Worm (Caenorhabditis elegans) whole organism, early embryonic: ENCODE data around the gene nspa-8.

Source experiments
- B0310.2 ChIP-seq: sonication (generic microtip); optimal IDR thresholded peaks from 2 replicates; lab custom pipeline; 2016; ENCODE audit warnings: mild to moderate bottlenecking, missing genetic modification characterization, missing compliant biosample characterization
- F13C5.2 ChIP-seq: sonication (generic microtip); optimal IDR thresholded peaks from 2 replicates; lab custom pipeline; 2017; ENCODE audit warnings: mild to moderate bottlenecking, missing genetic modification characterization, inconsistent platforms, missing compliant biosample characterization
- aly-1 ChIP-seq: sonication (generic microtip); optimal IDR thresholded peaks from 2 replicates; lab custom pipeline; 2016; ENCODE audit warnings: missing genetic modification characterization, missing compliant biosample characterization
- ama-1 ChIP-seq: fragments of 150-350 bp; optimal IDR thresholded peaks from 2 replicates; lab custom pipeline; 2014
- ets-7 ChIP-seq: sonication (generic microtip); optimal IDR thresholded peaks from 2 replicates; lab custom pipeline; 2016; ENCODE audit warnings: missing genotype, missing genetic modification characterization, missing compliant biosample characterization
- pes-1 ChIP-seq: fragments of 200-800 bp; sonication (Bioruptor generic); IDR thresholded peaks from 2 replicates; pipeline ENCODE4 v1.3.6; 2022; ENCODE audit warnings: missing genetic modification reagents, missing genetic modification characterization, missing compliant biosample characterization
- scrt-1 ChIP-seq: fragments of 200-800 bp; sonication (Bioruptor generic); IDR thresholded peaks from 2 replicates; pipeline ENCODE4 v1.3.6; 2022; ENCODE audit warnings: missing genetic modification characterization, missing compliant biosample characterization
- tbx-11 ChIP-seq: fragments of 200-800 bp; sonication (Bioruptor generic); IDR thresholded peaks from 2 replicates; pipeline ENCODE4 v1.3.6; 2022; ENCODE audit warnings: missing genetic modification characterization, missing compliant biosample characterization

DNA sequence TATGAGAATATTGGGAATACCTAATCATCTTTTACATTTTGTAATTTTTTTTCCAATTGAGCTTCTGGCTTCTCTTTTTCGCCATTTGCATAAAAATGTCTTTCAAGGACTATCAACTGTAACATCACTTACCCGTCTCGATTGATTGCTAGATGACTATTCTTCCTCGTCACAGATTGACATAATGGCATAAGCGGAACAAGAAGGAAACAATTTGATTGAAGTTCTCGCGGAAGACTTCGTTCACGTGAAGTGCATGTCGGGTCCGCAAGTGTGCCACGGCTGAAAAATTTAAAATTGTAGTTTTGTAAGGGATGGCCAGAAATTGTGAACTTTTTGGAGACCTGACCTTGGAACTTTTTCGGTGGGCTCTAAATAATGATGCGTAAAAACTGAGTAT, 26.9 kb upstream of the nspa-8 start:
- TF ChIP-seq ama-1 (lab: Kevin White, UChicago) (no peak), pes-1 (GFP tag; lab: Robert Waterston, UW) (no peak), F13C5.2 (tag; lab: Kevin White, UChicago) (no peak), scrt-1 (GFP tag; lab: Robert Waterston, UW) (no peak), tbx-11 (no peak), ets-7 (no peak), B0310.2 (tag; lab: Kevin White, UChicago) (no peak), aly-1 (tag; lab: Kevin White, UChicago) (no peak)
